Fruit fly (Drosophila melanogaster) whole organism, embryonic: ENCODE results near the gene CG34160.
A peak's percentile ranks its signal among the peaks of the same experiment; 100 is the strongest.

Experiments used
- B-H2 ChIP-seq: fragments of 200-800 bp; sonication (Bioruptor generic); optimal IDR thresholded peaks from 2 replicates; lab custom pipeline; 2018; ENCODE audit warnings: missing biosample characterization, mild to moderate bottlenecking, missing genetic modification characterization
- CG10209 ChIP-seq: fragments of 200-800 bp; sonication (Bioruptor generic); optimal IDR thresholded peaks from 3 replicates; lab custom pipeline; 2017; ENCODE audit warnings: missing biosample characterization, mild to moderate bottlenecking, missing genetic modification characterization, missing genetic modification reagents
- CG10366 ChIP-seq: fragments of 200-800 bp; sonication (Bioruptor generic); IDR thresholded peaks from 2 replicates; pipeline ENCODE4 v1.3.6; 2022; ENCODE audit warnings: missing biosample characterization, missing genetic modification characterization
- CG10431 ChIP-seq: fragments of 200-800 bp; sonication (Bioruptor generic); optimal IDR thresholded peaks from 3 replicates; lab custom pipeline; 2018; ENCODE audit warnings: missing biosample characterization, mild to moderate bottlenecking, missing genetic modification characterization
- CG10462 ChIP-seq: fragments of 200-800 bp; sonication (Bioruptor generic); optimal IDR thresholded peaks from 2 replicates; lab custom pipeline; 2016; ENCODE audit warnings: missing biosample characterization, missing genetic modification characterization
- CG12744 ChIP-seq: fragments of 200-800 bp; sonication (Bioruptor generic); optimal IDR thresholded peaks from 2 replicates; lab custom pipeline; 2016; ENCODE audit warnings: missing biosample characterization, missing genetic modification characterization
- CG1529 ChIP-seq: fragments of 200-800 bp; sonication (Bioruptor generic); optimal IDR thresholded peaks from 3 replicates; lab custom pipeline; 2018; ENCODE audit warnings: missing biosample characterization, missing genetic modification characterization
- CG18262 ChIP-seq: fragments of 200-800 bp; optimal IDR thresholded peaks from 3 replicates; lab custom pipeline; 2019; ENCODE audit warnings: missing biosample characterization, mild to moderate bottlenecking, missing genetic modification characterization, moderate library complexity
- CG2889 ChIP-seq: fragments of 200-800 bp; sonication (Bioruptor generic); IDR thresholded peaks from 3 replicates; pipeline ENCODE4 v1.3.6; 2022; ENCODE audit warnings: missing biosample characterization, missing genetic modification characterization
- CG3281 ChIP-seq: fragments of 200-800 bp; sonication (Bioruptor generic); optimal IDR thresholded peaks from 3 replicates; lab custom pipeline; 2017; ENCODE audit warnings: missing biosample characterization, mild to moderate bottlenecking, missing genetic modification characterization
- CG3838 ChIP-seq: fragments of 200-800 bp; sonication (Bioruptor generic); optimal IDR thresholded peaks from 3 replicates; lab custom pipeline; 2016; ENCODE audit warnings: missing biosample characterization, missing genetic modification characterization
- CG43689 ChIP-seq: fragments of 200-800 bp; sonication (Bioruptor generic); IDR thresholded peaks from 2 replicates; pipeline ENCODE4 v1.3.6; 2022; ENCODE audit warnings: missing biosample characterization, missing genetic modification characterization
- CG4424 ChIP-seq: fragments of 200-800 bp; sonication (Bioruptor generic); optimal IDR thresholded peaks from 3 replicates; lab custom pipeline; 2016; ENCODE audit warnings: missing biosample characterization, missing genetic modification characterization
- CG6854 ChIP-seq: fragments of 200-800 bp; sonication (Bioruptor generic); optimal IDR thresholded peaks from 3 replicates; lab custom pipeline; 2017; ENCODE audit warnings: missing biosample characterization, mild to moderate bottlenecking, missing genetic modification characterization
- Elba2 ChIP-seq: fragments of 200-800 bp; sonication (Bioruptor generic); optimal IDR thresholded peaks from 3 replicates; lab custom pipeline; 2016; ENCODE audit warnings: missing biosample characterization, missing genetic modification characterization
- GATAe ChIP-seq: fragments of 200-800 bp; sonication (Bioruptor generic); conservative IDR thresholded peaks from 2 replicates; pipeline ENCODE4 v1.3.6; 2022; ENCODE audit warnings: missing biosample characterization, missing genetic modification characterization
- Hey ChIP-seq: fragments of 200-800 bp; sonication (Bioruptor generic); optimal IDR thresholded peaks from 3 replicates; lab custom pipeline; 2018; ENCODE audit warnings: missing biosample characterization, mild to moderate bottlenecking, missing genetic modification characterization
- Med ChIP-seq: fragments of 200-800 bp; sonication (Bioruptor generic); peaks from one replicate; lab custom pipeline; 2016; ENCODE audit warnings: missing biosample characterization, missing genetic modification characterization, mild to moderate bottlenecking, inconsistent platforms, moderate library complexity
- Optix ChIP-seq: fragments of 200-800 bp; sonication (Bioruptor generic); IDR thresholded peaks from 3 replicates; pipeline ENCODE4 v1.3.6; 2022; ENCODE audit warnings: missing biosample characterization, missing genetic modification characterization
- Side ChIP-seq: fragments of 200-800 bp; sonication (Bioruptor generic); optimal IDR thresholded peaks from 2 replicates; lab custom pipeline; 2016; ENCODE audit warnings: missing biosample characterization, missing genetic modification characterization
- Six4 ChIP-seq: fragments of 200-800 bp; sonication (Bioruptor generic); optimal IDR thresholded peaks from 2 replicates; lab custom pipeline; 2016; ENCODE audit warnings: missing biosample characterization, missing genetic modification characterization
- Stat92E ChIP-seq, 3 experiments: fragments of >200 bp in 2 of 3; fragments of 200-800 bp in 1 of 3; sonication (Bioruptor generic) in 1 of 3; optimal IDR thresholded peaks; 2 replicates each; lab custom pipeline; 2017 to 2019; ENCODE audit warnings: missing biosample characterization in 3 of 3, missing genetic modification characterization in 3 of 3, mild to moderate bottlenecking in 1 of 3, moderate library complexity in 1 of 3
- Usf ChIP-seq: fragments of 200-800 bp; sonication (Bioruptor generic); optimal IDR thresholded peaks from 2 replicates; lab custom pipeline; 2017; ENCODE audit warnings: missing genotype, missing biosample characterization, missing genetic modification characterization
- Vsx1 ChIP-seq: fragments of 200-800 bp; sonication (Bioruptor generic); optimal IDR thresholded peaks from 2 replicates; lab custom pipeline; 2017; ENCODE audit warnings: missing biosample characterization, mild to moderate bottlenecking, missing genetic modification characterization, missing genetic modification reagents
- bbx ChIP-seq: fragments of 200-800 bp; sonication (Bioruptor generic); IDR thresholded peaks from 2 replicates; pipeline ENCODE4 v1.3.6; 2022; ENCODE audit warnings: missing biosample characterization, missing genetic modification characterization; ENCODE audit not compliant: partially characterized antibody
- bigmax ChIP-seq: fragments of 200-800 bp; sonication (Bioruptor generic); optimal IDR thresholded peaks from 2 replicates; lab custom pipeline; 2018; ENCODE audit warnings: missing biosample characterization, mild to moderate bottlenecking, missing genetic modification characterization
- chif ChIP-seq, 2 experiments: fragments of 200-800 bp; sonication (Bioruptor generic); optimal IDR thresholded peaks; 3 replicates each; lab custom pipeline; 2016; ENCODE audit warnings: missing biosample characterization in 2 of 2, missing genetic modification characterization in 2 of 2
- ci ChIP-seq: fragments of 200-800 bp; sonication (Bioruptor generic); IDR thresholded peaks from 3 replicates; pipeline ENCODE4 v1.3.6; 2022; ENCODE audit warnings: missing biosample characterization, missing genetic modification characterization
- croc ChIP-seq: fragments of 200-800 bp; sonication (Bioruptor generic); conservative IDR thresholded peaks from 3 replicates; pipeline ENCODE4 v1.3.6; 2022; ENCODE audit warnings: missing biosample characterization, missing genetic modification characterization
- dan ChIP-seq: fragments of 200-800 bp; sonication (Bioruptor generic); IDR thresholded peaks from 2 replicates; pipeline ENCODE4 v1.3.6; 2022; ENCODE audit warnings: missing biosample characterization, missing genetic modification characterization
- exex ChIP-seq: fragments of 200-800 bp; sonication (Bioruptor generic); optimal IDR thresholded peaks from 4 replicates; lab custom pipeline; 2018; ENCODE audit warnings: missing biosample characterization, mild to moderate bottlenecking, missing genetic modification characterization, moderate library complexity
- ftz-f1 ChIP-seq: fragments of 200-800 bp; sonication (Bioruptor generic); optimal IDR thresholded peaks from 2 replicates; lab custom pipeline; 2016; ENCODE audit warnings: missing biosample characterization, missing genetic modification characterization
- gcm ChIP-seq: fragments of 200-800 bp; sonication (Bioruptor generic); optimal IDR thresholded peaks from 2 replicates; lab custom pipeline; 2019; ENCODE audit warnings: missing biosample characterization, mild to moderate bottlenecking, missing genetic modification characterization, moderate library complexity
- grn ChIP-seq: fragments of 200-800 bp; sonication (Bioruptor generic); optimal IDR thresholded peaks from 3 replicates; lab custom pipeline; 2017; ENCODE audit warnings: missing biosample characterization, missing genetic modification characterization
- jing ChIP-seq: fragments of 200-800 bp; sonication (Bioruptor generic); optimal IDR thresholded peaks from 2 replicates; lab custom pipeline; 2018; ENCODE audit warnings: missing biosample characterization, mild to moderate bottlenecking, missing genetic modification characterization
- lab ChIP-seq: fragments of 200-800 bp; sonication (Bioruptor generic); optimal IDR thresholded peaks from 3 replicates; lab custom pipeline; 2017; ENCODE audit warnings: missing biosample characterization, missing genetic modification characterization, mild to moderate bottlenecking, moderate library complexity, missing genetic modification reagents
- mam ChIP-seq: fragments of 200-800 bp; sonication (Bioruptor generic); optimal IDR thresholded peaks from 3 replicates; lab custom pipeline; 2016; ENCODE audit warnings: missing biosample characterization, missing genetic modification characterization
- mirr ChIP-seq: fragments of 200-800 bp; sonication (Bioruptor generic); optimal IDR thresholded peaks from 3 replicates; lab custom pipeline; 2018; ENCODE audit warnings: missing biosample characterization, mild to moderate bottlenecking, missing genetic modification characterization
- pb ChIP-seq: fragments of 200-800 bp; sonication (Bioruptor generic); optimal IDR thresholded peaks from 3 replicates; lab custom pipeline; 2016; ENCODE audit warnings: missing biosample characterization, missing genetic modification characterization
- pros ChIP-seq: fragments of 200-800 bp; sonication (Bioruptor generic); optimal IDR thresholded peaks from 3 replicates; lab custom pipeline; 2019; ENCODE audit warnings: missing biosample characterization, mild to moderate bottlenecking, missing genetic modification characterization, moderate library complexity
- salm ChIP-seq: fragments of 200-800 bp; sonication (Bioruptor generic); optimal IDR thresholded peaks from 2 replicates; lab custom pipeline; 2018; ENCODE audit warnings: missing biosample characterization, mild to moderate bottlenecking, missing genetic modification characterization
- sd ChIP-seq: fragments of 200-800 bp; sonication (Bioruptor generic); optimal IDR thresholded peaks from 3 replicates; lab custom pipeline; 2018; ENCODE audit warnings: missing biosample characterization, mild to moderate bottlenecking, missing genetic modification characterization, moderate library complexity
- sisA ChIP-seq: fragments of 200-800 bp; sonication (Bioruptor generic); IDR thresholded peaks from 2 replicates; pipeline ENCODE4 v1.3.6; 2022; ENCODE audit warnings: missing biosample characterization, missing genetic modification characterization
- sqz ChIP-seq: fragments of 200-800 bp; sonication (Bioruptor generic); optimal IDR thresholded peaks from 3 replicates; lab custom pipeline; 2018; ENCODE audit warnings: missing biosample characterization, mild to moderate bottlenecking, missing genetic modification characterization
- sug ChIP-seq: fragments of 200-800 bp; optimal IDR thresholded peaks from 2 replicates; lab custom pipeline; 2019; ENCODE audit warnings: missing biosample characterization, mild to moderate bottlenecking, missing genetic modification characterization, moderate library complexity
- twi ChIP-seq: fragments of 200-800 bp; optimal IDR thresholded peaks from 2 replicates; lab custom pipeline; 2019; ENCODE audit warnings: missing biosample characterization, mild to moderate bottlenecking, missing genetic modification characterization, moderate library complexity
- vvl ChIP-seq: fragments of 200-800 bp; sonication (Bioruptor generic); IDR thresholded peaks from 2 replicates; pipeline ENCODE4 v1.3.6; 2022; ENCODE audit warnings: missing biosample characterization, missing genetic modification characterization
- wek ChIP-seq: fragments of 200-800 bp; sonication (Bioruptor generic); optimal IDR thresholded peaks from 3 replicates; lab custom pipeline; 2018; ENCODE audit warnings: missing biosample characterization, mild to moderate bottlenecking, missing genetic modification characterization, moderate library complexity
- zen ChIP-seq: fragments of 200-800 bp; sonication (Bioruptor generic); optimal IDR thresholded peaks from 3 replicates; lab custom pipeline; 2018; ENCODE audit warnings: missing biosample characterization, mild to moderate bottlenecking, missing genetic modification characterization, moderate library complexity

CG34160 gene

DNA sequence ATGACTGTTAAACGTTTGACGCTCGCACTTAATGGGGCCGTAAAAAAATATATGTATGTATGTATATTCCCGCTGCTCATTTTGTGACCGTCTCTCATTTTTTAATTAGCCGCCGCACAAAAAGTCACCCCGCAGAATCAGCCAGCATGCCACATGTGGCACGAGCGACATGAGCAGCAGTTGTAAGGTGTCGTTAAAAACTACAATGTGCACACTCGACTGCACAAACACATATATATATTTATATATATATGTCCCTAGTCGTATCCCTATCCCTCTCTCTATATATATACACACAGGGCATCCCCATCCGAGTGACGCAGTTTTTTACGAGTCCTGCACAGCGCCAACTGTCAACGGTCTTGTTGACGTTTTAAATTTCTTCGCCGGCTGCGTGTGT lies 25.9 kb upstream of the CG34160 start (continued):
- TF ChIP-seq Six4 (GFP tag; lab: Kevin White, UChicago) (no peak), CG3281 (no peak), CG10209 (no peak), mam (GFP tag; lab: Kevin White, UChicago) (no peak), gcm (GFP tag; lab: Kevin White, UChicago) (peak; percentile 6), zen (tag; lab: Kevin White, UChicago) (no peak), Vsx1 (GFP tag; lab: Kevin White, UChicago) (peak; percentile 5), Elba2 (GFP tag; lab: Kevin White, UChicago) (no peak)

DNA sequence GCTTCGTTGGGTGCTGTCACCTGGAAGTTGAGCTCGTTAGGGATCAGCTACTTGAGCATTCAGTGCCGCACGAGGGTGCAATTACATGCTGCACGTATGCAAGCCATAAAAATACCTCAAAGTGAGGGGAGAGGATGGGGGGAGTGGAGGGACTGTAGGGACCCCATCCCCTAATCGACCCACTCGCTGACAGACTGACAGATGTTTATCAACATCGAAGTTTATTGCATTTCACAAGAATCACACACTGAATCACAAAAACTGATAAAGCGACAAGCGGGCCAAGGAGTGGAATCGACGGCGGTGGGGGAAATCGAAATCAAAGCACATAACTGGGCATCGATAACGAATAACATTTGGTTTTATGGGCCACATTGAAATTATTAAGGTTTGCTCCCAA lies 24.9 kb upstream of the CG34160 start:
- TF ChIP-seq CG3838 (GFP tag; lab: Kevin White, UChicago), result no peak
- no peak for TF ChIP-seq sqz (GFP tag; lab: Kevin White, UChicago)
- TF ChIP-seq CG1529, result no peak
- TF ChIP-seq twi, result peak; percentile 81
- no peak for TF ChIP-seq Optix (GFP tag; lab: Robert Waterston, UW)
- no peak for TF ChIP-seq wek (GFP tag; lab: Kevin White, UChicago)
- no peak for TF ChIP-seq sisA (GFP tag; lab: Robert Waterston, UW)
- no peak for TF ChIP-seq Usf (GFP tag; lab: Kevin White, UChicago)
- peak; percentile 40 for TF ChIP-seq Vsx1 (GFP tag; lab: Kevin White, UChicago)
- TF ChIP-seq CG2889 (GFP tag; lab: Robert Waterston, UW), result no peak
- TF ChIP-seq bbx (GFP tag; lab: Robert Waterston, UW), result no peak
- no peak for TF ChIP-seq CG4424 (GFP tag; lab: Kevin White, UChicago)
- TF ChIP-seq ftz-f1 (GFP tag; lab: Kevin White, UChicago), result no peak
- TF ChIP-seq grn, result peak; percentile 98
- TF ChIP-seq CG10431 (GFP tag; lab: Kevin White, UChicago), result no peak
- no peak for TF ChIP-seq jing (GFP tag; lab: Kevin White, UChicago)
- no peak for TF ChIP-seq CG18262 (tag; lab: Kevin White, UChicago)
- peak in 1 of 3 experiments; percentile 86 for TF ChIP-seq Stat92E (GFP tag; optimal IDR thresholded peaks at IDR 0.05; lab: Kevin White, UChicago)
- no peak for TF ChIP-seq dan (GFP tag; lab: Robert Waterston, UW)
- 0 out of 2 replicates have a peak, but pooled peaks have one; percentile 11 for TF ChIP-seq GATAe (GFP tag; lab: Robert Waterston, UW)
- peak; percentile 24 for TF ChIP-seq pros
- TF ChIP-seq lab (GFP tag; lab: Kevin White, UChicago), result peak; percentile 42
- 0 out of 3 replicates have a peak, but pooled peaks have one; percentile 36 for TF ChIP-seq ci (GFP tag; lab: Robert Waterston, UW)
- no peak for TF ChIP-seq B-H2
- TF ChIP-seq mirr (GFP tag; lab: Kevin White, UChicago), result peak; percentile 7
- peak; percentile 61 for TF ChIP-seq exex (tag; lab: Kevin White, UChicago)
- TF ChIP-seq CG10366 (GFP tag; lab: Robert Waterston, UW), result 0 out of 2 replicates have a peak, but pooled peaks have one; percentile 8
- no peak for TF ChIP-seq pb (GFP tag; lab: Kevin White, UChicago)
- no peak for TF ChIP-seq chif (GFP tag; optimal IDR thresholded peaks at IDR 0.05; lab: Kevin White, UChicago)
- TF ChIP-seq Hey (tag; lab: Kevin White, UChicago), result peak; percentile 32
- no peak for TF ChIP-seq salm
- no peak for TF ChIP-seq bigmax
- peak; percentile 55 for TF ChIP-seq Med (GFP tag; lab: Kevin White, UChicago)
- no peak for TF ChIP-seq CG6854 (GFP tag; lab: Kevin White, UChicago)
- no peak for TF ChIP-seq CG10462 (GFP tag; lab: Kevin White, UChicago)
- TF ChIP-seq Side (GFP tag; lab: Kevin White, UChicago), result no peak
- TF ChIP-seq sug (tag; lab: Kevin White, UChicago), result peak; percentile 47
- TF ChIP-seq CG43689 (GFP tag; lab: Robert Waterston, UW), result no peak
- TF ChIP-seq CG12744, result no peak
- peak; percentile 36; the same call in 1 of the 2 replicates for TF ChIP-seq vvl (GFP tag; lab: Robert Waterston, UW)
- TF ChIP-seq sd, result peak; percentile 81
- no peak for TF ChIP-seq CG10209
- TF ChIP-seq croc, result no peak
